Worm (Caenorhabditis elegans): Measurements from ENCODE around the gene F46C3.2.
A peak's percentile ranks its signal among the peaks of the same experiment; 100 is the strongest.

Gene F46C3.2

ce11 chrX:11452316-11452715 is 33.7 kb upstream of the F46C3.2 start:
- TF ChIP-seq unc-62 (GFP tag; optimal IDR thresholded peaks at IDR 0.05 in 1 of 2) (peak in 1 of 2 experiments; percentile 28), unc-62 (tag; optimal IDR thresholded peaks at IDR 0.05) (no peak), egl-43 (GFP tag; IDR thresholded peaks at IDR 0.05) (no peak)

ce11 chrX:11450261-11450660 is 31.7 kb upstream of the F46C3.2 start:
- TF ChIP-seq unc-62 (GFP tag; optimal IDR thresholded peaks at IDR 0.05 in 1 of 2) (no peak), unc-62 (tag; optimal IDR thresholded peaks at IDR 0.05) (no peak), nhr-237 (tag; optimal IDR thresholded peaks at IDR 0.05) (no peak), dmd-8 (GFP tag; IDR thresholded peaks at IDR 0.05) (no peak), gei-8 (GFP tag; optimal IDR thresholded peaks at IDR 0.05) (no peak), sdz-12 (GFP tag; optimal IDR thresholded peaks at IDR 0.05) (no peak), dmd-6 (GFP tag; IDR thresholded peaks at IDR 0.05) (no peak), hmg-1.1 (GFP tag; IDR thresholded peaks at IDR 0.05) (no peak), mxl-3 (GFP tag; optimal IDR thresholded peaks at IDR 0.05) (no peak), mdt-29 (GFP tag; IDR thresholded peaks at IDR 0.05) (no peak)

ce11 chrX:11447695-11448094 is 29.1 kb upstream of the F46C3.2 start:
- no peak for TF ChIP-seq F10B5.3 (tag; optimal IDR thresholded peaks at IDR 0.05)
- TF ChIP-seq php-3 (GFP tag; IDR thresholded peaks at IDR 0.05) = peak; percentile 60; the same call in 1 of the 2 replicates
- peak; percentile 54 for TF ChIP-seq dve-1 (tag; optimal IDR thresholded peaks at IDR 0.05; ENCODE audit: insufficient read depth)
- TF ChIP-seq nhr-48 (tag; optimal IDR thresholded peaks at IDR 0.05) = peak; percentile 43
- peak; percentile 54 for TF ChIP-seq nhr-28 (tag; optimal IDR thresholded peaks at IDR 0.05)
- TF ChIP-seq daf-16 (GFP tag; optimal IDR thresholded peaks at IDR 0.05) = no peak
- peak; percentile 70 for TF ChIP-seq daf-16 (tag; optimal IDR thresholded peaks at IDR 0.05)
- peak; percentile 74 for TF ChIP-seq dmd-6 (GFP tag; IDR thresholded peaks at IDR 0.05)
- TF ChIP-seq nhr-111 (GFP tag; optimal IDR thresholded peaks at IDR 0.05) = no peak
- no peak for TF ChIP-seq F44E2.7 (GFP tag; IDR thresholded peaks at IDR 0.05)
- no peak for TF ChIP-seq ZK546.5 (tag; optimal IDR thresholded peaks at IDR 0.05)
- peak; percentile 66 for TF ChIP-seq pqm-1 (tag; optimal IDR thresholded peaks at IDR 0.05)
- TF ChIP-seq egl-27 (tag; optimal IDR thresholded peaks at IDR 0.05) = no peak
- TF ChIP-seq ceh-44 (GFP tag; IDR thresholded peaks at IDR 0.05) = no peak
- peak; percentile 63 for TF ChIP-seq hlh-11 (tag; optimal IDR thresholded peaks at IDR 0.05)

ce11 chrX:11446535-11446934 is 28.0 kb upstream of the F46C3.2 start, which contains the start of gene igeg-2:
igeg-2 (minus strand) TSS chrX:11446635.
- TF ChIP-seq unc-62 (GFP tag; optimal IDR thresholded peaks at IDR 0.05 in 1 of 2) (no peak), unc-62 (tag; optimal IDR thresholded peaks at IDR 0.05) (no peak), ctbp-1 (GFP tag; IDR thresholded peaks at IDR 0.05) (no peak), php-3 (GFP tag; IDR thresholded peaks at IDR 0.05) (no peak), lin-15B (tag; optimal IDR thresholded peaks at IDR 0.05) (no peak), ceh-20 (GFP tag; IDR thresholded peaks at IDR 0.05) (no peak), zip-2 (tag; optimal IDR thresholded peaks at IDR 0.05) (no peak), F37D6.2 (tag; optimal IDR thresholded peaks at IDR 0.05) (no peak), ceh-28 (tag; optimal IDR thresholded peaks at IDR 0.05) (no peak), daf-19 (GFP tag; conservative IDR thresholded peaks at IDR 0.05) (no peak), nhr-28 (tag; optimal IDR thresholded peaks at IDR 0.05) (no peak), nhr-48 (tag; optimal IDR thresholded peaks at IDR 0.05) (no peak), skn-1 (tag; optimal IDR thresholded peaks at IDR 0.05) (no peak), hlh-11 (tag; optimal IDR thresholded peaks at IDR 0.05) (no peak), dve-1 (tag; optimal IDR thresholded peaks at IDR 0.05; ENCODE audit: insufficient read depth) (no peak)

- 0 out of 2 replicates have a peak, but pooled peaks have one; percentile 17 for TF ChIP-seq lim-7 (GFP tag; IDR thresholded peaks at IDR 0.05)
Observed at ce11 chrX:11443335-11443734, 24.8 kb upstream of the F46C3.2 start.

All from whole organism, L4 larva.